Worm (Caenorhabditis elegans) whole organism, early embryonic: ENCODE measurements around the gene hot-6.

Experiments used
- B0310.2 ChIP-seq: sonication (generic microtip); optimal IDR thresholded peaks from 2 replicates; lab custom pipeline; 2016; ENCODE audit warnings: mild to moderate bottlenecking, missing genetic modification characterization, missing compliant biosample characterization
- F13C5.2 ChIP-seq: sonication (generic microtip); optimal IDR thresholded peaks from 2 replicates; lab custom pipeline; 2017; ENCODE audit warnings: mild to moderate bottlenecking, missing genetic modification characterization, inconsistent platforms, missing compliant biosample characterization
- aly-1 ChIP-seq: sonication (generic microtip); optimal IDR thresholded peaks from 2 replicates; lab custom pipeline; 2016; ENCODE audit warnings: missing genetic modification characterization, missing compliant biosample characterization
- ama-1 ChIP-seq: fragments of 150-350 bp; optimal IDR thresholded peaks from 2 replicates; lab custom pipeline; 2014
- ceh-13 ChIP-seq: fragments of 200-800 bp; sonication (Bioruptor generic); optimal IDR thresholded peaks from 2 replicates; lab custom pipeline; 2018; ENCODE audit warnings: mild to moderate bottlenecking, missing genetic modification characterization, missing compliant biosample characterization
- ceh-36 ChIP-seq: sonication (generic microtip); optimal IDR thresholded peaks from 2 replicates; lab custom pipeline; 2016; ENCODE audit warnings: missing genetic modification characterization, inconsistent platforms, missing compliant biosample characterization
- ets-7 ChIP-seq: sonication (generic microtip); optimal IDR thresholded peaks from 2 replicates; lab custom pipeline; 2016; ENCODE audit warnings: missing genotype, missing genetic modification characterization, missing compliant biosample characterization
- flt-1 ChIP-seq: fragments of 200-800 bp; sonication (Bioruptor generic); IDR thresholded peaks from 2 replicates; pipeline ENCODE4 v1.3.6; 2022; ENCODE audit warnings: missing genetic modification characterization, missing compliant biosample characterization
- hmbx-1 ChIP-seq: sonication (generic microtip); optimal IDR thresholded peaks from 2 replicates; lab custom pipeline; 2016; ENCODE audit warnings: mild to moderate bottlenecking, missing genetic modification characterization, missing compliant biosample characterization
- hmg-4 ChIP-seq: fragments of 200-800 bp; sonication (Bioruptor generic); optimal IDR thresholded peaks from 2 replicates; lab custom pipeline; 2018; ENCODE audit warnings: mild to moderate bottlenecking, missing genetic modification characterization, missing compliant biosample characterization
- hnd-1 ChIP-seq: sonication (generic microtip); optimal IDR thresholded peaks from 2 replicates; lab custom pipeline; 2016; ENCODE audit warnings: missing genetic modification characterization, missing compliant biosample characterization
- pes-1 ChIP-seq: fragments of 200-800 bp; sonication (Bioruptor generic); IDR thresholded peaks from 2 replicates; pipeline ENCODE4 v1.3.6; 2022; ENCODE audit warnings: missing genetic modification reagents, missing genetic modification characterization, missing compliant biosample characterization
- scrt-1 ChIP-seq: fragments of 200-800 bp; sonication (Bioruptor generic); IDR thresholded peaks from 2 replicates; pipeline ENCODE4 v1.3.6; 2022; ENCODE audit warnings: missing genetic modification characterization, missing compliant biosample characterization
- sea-1 ChIP-seq: fragments of 200-800 bp; sonication (Bioruptor generic); conservative IDR thresholded peaks from 2 replicates; pipeline ENCODE4 v1.3.6; 2022; ENCODE audit warnings: missing genetic modification characterization, missing compliant biosample characterization
- tbx-11 ChIP-seq: fragments of 200-800 bp; sonication (Bioruptor generic); IDR thresholded peaks from 2 replicates; pipeline ENCODE4 v1.3.6; 2022; ENCODE audit warnings: missing genetic modification characterization, missing compliant biosample characterization
- tbx-37 ChIP-seq: fragments of 200-800 bp; sonication (Bioruptor generic); conservative IDR thresholded peaks from 2 replicates; pipeline ENCODE4 v1.3.6; 2022; ENCODE audit warnings: missing genetic modification reagents, missing genetic modification characterization, missing compliant biosample characterization
- tra-4 ChIP-seq: sonication (generic microtip); optimal IDR thresholded peaks from 2 replicates; lab custom pipeline; 2017; ENCODE audit warnings: missing genetic modification characterization, missing compliant biosample characterization

The hot-6 gene

DNA sequence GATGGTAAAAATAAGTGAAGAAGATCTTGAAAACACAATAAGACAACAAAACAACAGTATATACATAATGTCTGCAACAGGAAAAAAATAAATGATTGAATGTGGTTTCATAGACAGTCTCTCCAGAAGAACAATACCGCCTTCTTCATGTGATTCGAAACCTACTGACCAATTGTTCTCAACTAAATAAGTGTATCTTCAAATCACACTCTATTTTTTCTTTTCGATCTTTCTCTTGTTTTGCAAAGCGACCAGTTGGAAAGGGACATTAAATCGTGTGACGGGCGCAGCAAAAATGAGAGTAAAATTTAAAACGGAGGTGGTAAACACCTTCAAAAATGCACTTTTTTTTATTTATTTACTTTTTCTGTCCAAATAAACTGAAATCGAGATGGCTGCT, 39.1 kb upstream of the hot-6 start:
- TF ChIP-seq hmbx-1 (tag; lab: Kevin White, UChicago) (no peak), ama-1 (lab: Kevin White, UChicago) (no peak), B0310.2 (tag; lab: Kevin White, UChicago) (no peak), tra-4 (no peak), hnd-1 (tag; lab: Kevin White, UChicago) (no peak), ets-7 (tag; lab: Kevin White, UChicago) (no peak), tbx-37 (no peak), pes-1 (GFP tag; lab: Robert Waterston, UW) (no peak), F13C5.2 (tag; lab: Kevin White, UChicago) (no peak), tbx-11 (GFP tag; lab: Robert Waterston, UW) (no peak), ceh-36 (tag; lab: Kevin White, UChicago) (no peak), ceh-13 (GFP tag; lab: Kevin White, UChicago) (no peak)

ce11 chrV:11060239-11060984, 37.7 kb upstream of the hot-6 start, which contains the start of gene T04C12.11:
T04C12.11 (minus strand) TSS chrV:11060289.
- TF ChIP-seq pes-1 (GFP tag; lab: Robert Waterston, UW), result no peak
- no peak for TF ChIP-seq hmbx-1 (tag; lab: Kevin White, UChicago)
- no peak for TF ChIP-seq scrt-1 (GFP tag; lab: Robert Waterston, UW)
- TF ChIP-seq tbx-37, result no peak
- no peak for TF ChIP-seq ceh-13 (GFP tag; lab: Kevin White, UChicago)

DNA sequence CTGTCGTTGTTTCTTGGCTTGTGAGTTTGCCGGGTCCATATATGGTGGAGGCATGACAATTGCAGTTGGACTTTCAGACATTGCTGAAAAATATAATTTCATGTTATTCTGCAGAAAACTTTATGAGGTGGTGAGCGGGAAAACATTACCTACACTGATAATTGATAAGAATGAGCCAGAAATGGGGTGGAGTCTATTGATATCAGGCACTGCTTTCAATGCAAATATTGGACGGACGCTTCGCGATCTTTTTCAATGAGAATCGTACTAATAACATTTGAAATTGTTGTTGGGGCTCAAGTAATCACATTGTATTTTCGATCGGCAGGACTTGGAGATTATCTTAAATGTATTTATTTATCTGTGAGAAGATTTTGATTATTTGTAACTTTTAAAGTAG, 36.4 kb upstream of the hot-6 start, which contains the start of gene T04C12.1:
T04C12.1 (minus strand) TSS at position 90 of the 400 bp plus-strand sequence.
- TF ChIP-seq ceh-36 (tag; lab: Kevin White, UChicago) (no peak), flt-1 (GFP tag; lab: Robert Waterston, UW) (no peak), ets-7 (tag; lab: Kevin White, UChicago) (no peak), hmg-4 (GFP tag; lab: Kevin White, UChicago) (no peak), hnd-1 (tag; lab: Kevin White, UChicago) (no peak)

ce11 chrV:11057043-11057442, 34.3 kb upstream of the hot-6 start, which contains the start of gene srh-75:
srh-75 (minus strand) TSS chrV:11057143.
- TF ChIP-seq ama-1 (lab: Kevin White, UChicago) (no peak), ceh-13 (GFP tag; lab: Kevin White, UChicago) (no peak), hnd-1 (tag; lab: Kevin White, UChicago) (no peak), B0310.2 (tag; lab: Kevin White, UChicago) (no peak), tbx-11 (GFP tag; lab: Robert Waterston, UW) (no peak), ceh-36 (tag; lab: Kevin White, UChicago) (no peak), sea-1 (no peak), hmbx-1 (tag; lab: Kevin White, UChicago) (no peak), tra-4 (no peak), ets-7 (tag; lab: Kevin White, UChicago) (no peak), flt-1 (GFP tag; lab: Robert Waterston, UW) (no peak), F13C5.2 (tag; lab: Kevin White, UChicago) (no peak)

DNA sequence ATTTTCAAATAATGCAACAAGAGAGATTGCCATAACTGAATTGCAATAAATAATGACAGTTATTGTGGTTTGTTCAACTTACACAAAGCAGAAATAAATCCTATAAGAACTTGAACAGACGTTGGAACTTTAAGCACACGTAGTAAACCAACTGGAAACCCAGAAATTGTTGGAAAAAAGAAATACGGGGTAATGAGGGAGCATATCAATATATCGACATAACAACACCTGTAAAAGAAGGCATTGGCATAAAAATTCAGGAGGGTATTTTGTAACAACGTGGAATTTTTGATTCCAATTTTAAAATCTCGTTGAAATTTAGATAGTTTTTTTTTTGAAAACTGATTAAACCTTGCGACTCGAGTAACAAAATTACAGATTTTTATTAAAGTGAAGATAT, 33.7 kb upstream of the hot-6 start:
- TF ChIP-seq ceh-13 (GFP tag; lab: Kevin White, UChicago) (no peak), ceh-36 (tag; lab: Kevin White, UChicago) (no peak), hmg-4 (GFP tag; lab: Kevin White, UChicago) (no peak), tra-4 (no peak), B0310.2 (tag; lab: Kevin White, UChicago) (no peak), scrt-1 (GFP tag; lab: Robert Waterston, UW) (no peak), tbx-11 (GFP tag; lab: Robert Waterston, UW) (no peak), F13C5.2 (tag; lab: Kevin White, UChicago) (no peak), flt-1 (GFP tag; lab: Robert Waterston, UW) (no peak), sea-1 (no peak), ets-7 (tag; lab: Kevin White, UChicago) (no peak), ama-1 (lab: Kevin White, UChicago) (no peak), tbx-37 (no peak), aly-1 (tag; lab: Kevin White, UChicago) (no peak), hmbx-1 (tag; lab: Kevin White, UChicago) (no peak), hnd-1 (tag; lab: Kevin White, UChicago) (no peak), pes-1 (GFP tag; lab: Robert Waterston, UW) (no peak)

DNA sequence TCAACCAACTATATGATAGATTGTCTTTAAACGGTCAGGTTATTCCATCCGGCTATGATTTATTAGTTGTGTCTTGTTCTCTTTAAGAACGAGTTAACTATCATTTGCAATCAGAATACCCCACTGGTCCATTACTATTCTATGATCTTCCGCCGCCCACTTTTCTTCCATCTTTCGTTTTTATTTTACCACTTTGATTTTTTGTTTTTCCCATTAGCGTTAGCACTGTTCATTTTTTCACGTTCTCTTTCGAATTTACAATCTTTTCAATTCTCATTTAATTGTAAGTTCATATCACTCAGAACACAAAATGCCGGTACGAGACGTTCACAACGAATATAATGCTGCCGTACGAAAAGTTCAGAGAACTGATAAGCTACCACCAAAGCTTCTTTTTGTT, 31.1 kb upstream of the hot-6 start, which contains the start of gene T04C12.7:
T04C12.7 (plus strand) TSS at position 301 of the 400 bp plus-strand sequence.
- TF ChIP-seq ceh-36 (tag; lab: Kevin White, UChicago), result no peak
- TF ChIP-seq F13C5.2 (tag; lab: Kevin White, UChicago), result no peak
- no peak for TF ChIP-seq B0310.2 (tag; lab: Kevin White, UChicago)
- no peak for TF ChIP-seq pes-1 (GFP tag; lab: Robert Waterston, UW)
- no peak for TF ChIP-seq tra-4
- no peak for TF ChIP-seq ama-1 (lab: Kevin White, UChicago)
- no peak for TF ChIP-seq ceh-13 (GFP tag; lab: Kevin White, UChicago)
- TF ChIP-seq tbx-11 (GFP tag; lab: Robert Waterston, UW), result no peak
- TF ChIP-seq flt-1 (GFP tag; lab: Robert Waterston, UW), result no peak
- TF ChIP-seq hmg-4 (GFP tag; lab: Kevin White, UChicago), result no peak
- no peak for TF ChIP-seq hnd-1 (tag; lab: Kevin White, UChicago)
- TF ChIP-seq aly-1 (tag; lab: Kevin White, UChicago), result no peak
- no peak for TF ChIP-seq ets-7 (tag; lab: Kevin White, UChicago)
- TF ChIP-seq scrt-1 (GFP tag; lab: Robert Waterston, UW), result no peak

DNA sequence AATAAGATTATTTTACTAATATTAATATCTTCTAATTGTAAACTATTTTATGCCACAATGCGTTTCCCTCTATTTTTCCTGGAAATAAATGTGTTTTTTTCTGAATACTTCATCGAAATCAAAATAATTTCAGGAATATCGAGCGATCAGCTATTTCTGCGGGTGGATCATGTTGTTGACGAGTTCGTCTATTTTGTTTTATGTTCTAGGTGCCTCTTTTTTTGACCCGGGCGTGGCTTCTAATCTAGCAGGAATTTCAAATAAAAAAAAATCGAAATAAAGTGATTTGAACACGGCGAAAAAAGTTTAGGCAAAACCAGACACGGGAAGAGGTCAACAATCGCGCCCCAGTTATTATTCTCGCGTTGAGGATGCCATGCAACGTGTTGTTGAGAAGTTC, 29.2 kb upstream of the hot-6 start, which contains the start of gene T04C12.33:
T04C12.33 (plus strand) TSS at position 301 of the 400 bp plus-strand sequence.
- no peak for TF ChIP-seq ceh-13 (GFP tag; lab: Kevin White, UChicago)
- no peak for TF ChIP-seq ets-7 (tag; lab: Kevin White, UChicago)
- no peak for TF ChIP-seq ama-1 (lab: Kevin White, UChicago)
- no peak for TF ChIP-seq scrt-1 (GFP tag; lab: Robert Waterston, UW)
- TF ChIP-seq tra-4, result no peak
- no peak for TF ChIP-seq aly-1 (tag; lab: Kevin White, UChicago)
- no peak for TF ChIP-seq ceh-36 (tag; lab: Kevin White, UChicago)
- no peak for TF ChIP-seq hnd-1 (tag; lab: Kevin White, UChicago)
- no peak for TF ChIP-seq tbx-11 (GFP tag; lab: Robert Waterston, UW)
